Fruit fly (Drosophila melanogaster) whole organism, pupa: ENCODE measurements around the gene CG7006.

Experiments
- CG10348 ChIP-seq: fragments of 200-800 bp; sonication (Bioruptor generic); IDR thresholded peaks from 2 replicates; pipeline ENCODE4 v1.3.6; 2022; ENCODE audit warnings: missing biosample characterization, missing genetic modification characterization
- CG9948 ChIP-seq: fragments of 200-800 bp; sonication (Bioruptor generic); optimal IDR thresholded peaks from 2 replicates; lab custom pipeline; 2018; ENCODE audit warnings: missing biosample characterization, mild to moderate bottlenecking, missing genetic modification characterization, moderate library complexity
- EcR ChIP-seq: fragments of 200-800 bp; sonication (Bioruptor generic); optimal IDR thresholded peaks from 3 replicates; lab custom pipeline; 2019; ENCODE audit warnings: missing biosample characterization, missing genetic modification characterization, mild to moderate bottlenecking, moderate library complexity, missing genetic modification reagents
- Ets98B ChIP-seq: fragments of 200-800 bp; sonication (Bioruptor generic); IDR thresholded peaks from 2 replicates; pipeline ENCODE4 v1.3.6; 2022; ENCODE audit warnings: missing biosample characterization, missing genetic modification characterization
- fd96Ca ChIP-seq: fragments of 200-800 bp; sonication (Bioruptor generic); IDR thresholded peaks from 3 replicates; pipeline ENCODE4 v1.3.6; 2022; ENCODE audit warnings: missing biosample characterization, missing genetic modification characterization

dm6 chr3R:24859701-24860100 lies 9.3 kb downstream of the CG7006 start, which contains the start of gene ppk22:
- TF ChIP-seq CG9948 (tag; lab: Kevin White, UChicago) (no peak), fd96Ca (GFP tag; lab: Robert Waterston, UW) (no peak), Ets98B (GFP tag; lab: Robert Waterston, UW) (no peak), CG10348 (GFP tag; lab: Robert Waterston, UW) (no peak), EcR (GFP tag; lab: Kevin White, UChicago) (no peak)
